Fruit fly (Drosophila melanogaster): ENCODE measurements around the gene MESR3.

DNA sequence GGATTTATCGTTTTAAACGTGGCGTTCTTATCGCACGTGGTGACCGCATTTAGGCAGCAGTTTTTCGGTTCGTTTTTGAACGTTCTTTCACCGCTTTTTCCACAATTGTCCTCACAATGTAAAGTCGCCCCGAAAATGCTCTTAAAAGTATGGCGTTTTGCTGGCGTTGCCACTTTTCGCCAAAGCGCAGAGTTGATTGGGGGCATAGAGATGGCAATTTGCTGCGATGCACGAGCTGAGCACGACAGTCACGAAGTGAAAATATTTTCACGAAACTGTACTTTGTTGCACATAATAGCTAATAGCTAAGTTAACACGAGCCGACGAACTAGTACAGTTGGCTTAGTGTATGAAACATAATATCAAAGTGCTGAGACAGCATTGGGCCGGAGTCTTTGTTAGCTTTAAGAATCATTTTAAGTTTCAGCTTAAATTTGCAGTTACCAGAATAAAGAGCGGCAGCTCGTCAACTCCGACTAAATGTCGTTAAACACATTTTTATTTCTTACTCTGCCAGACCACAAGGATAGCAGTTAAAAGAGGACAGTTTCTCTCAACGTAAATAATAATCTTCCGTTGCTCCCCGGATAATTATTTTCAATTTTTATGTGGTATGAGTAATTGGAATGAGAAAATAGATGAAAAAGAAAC, 71.7 kb downstream of the MESR3 start, which contains the start of gene msl-1:
- TF ChIP-seq Jra (GFP tag; optimal IDR thresholded peaks at IDR 0.05): peak; percentile 10
- TF ChIP-seq woc (GFP tag; optimal IDR thresholded peaks at IDR 0.05): peak; percentile 92
- TF ChIP-seq jim (GFP tag; optimal IDR thresholded peaks at IDR 0.05): peak; percentile 56

Data from whole organism, wandering third instar larva.